Worm (Caenorhabditis elegans) whole organism, young adult: ENCODE data around the gene F53G2.12.
A peak's percentile ranks its signal among the peaks of the same experiment; 100 is the strongest.

Experiments
- B0336.3 ChIP-seq: fragments of 200-800 bp; sonication (Bioruptor generic); IDR thresholded peaks from 2 replicates; pipeline ENCODE4 v1.3.6; 2022; ENCODE audit warnings: missing genetic modification characterization, missing compliant biosample characterization
- C17E4.6 ChIP-seq: fragments of 200-800 bp; sonication (Bioruptor generic); IDR thresholded peaks from 2 replicates; pipeline ENCODE4 v1.3.6; 2022; ENCODE audit warnings: missing genetic modification reagents, missing genetic modification characterization, missing compliant biosample characterization
- F37B4.10 ChIP-seq: fragments of 200-800 bp; sonication (Bioruptor generic); IDR thresholded peaks from 2 replicates; pipeline ENCODE4 v1.3.6; 2022; ENCODE audit warnings: missing genetic modification characterization, missing compliant biosample characterization
- F52B5.7 ChIP-seq: sonication (generic microtip); optimal IDR thresholded peaks from 2 replicates; lab custom pipeline; 2016; ENCODE audit warnings: mild to moderate bottlenecking, missing genetic modification characterization, missing compliant biosample characterization
- F57A8.1 ChIP-seq: fragments of 200-800 bp; sonication (Bioruptor generic); optimal IDR thresholded peaks from 2 replicates; lab custom pipeline; 2018; ENCODE audit warnings: mild to moderate bottlenecking, missing genetic modification characterization, moderate library complexity, missing compliant biosample characterization
- Y53F4B.3 ChIP-seq: fragments of 200-800 bp; sonication (Bioruptor generic); IDR thresholded peaks from 2 replicates; pipeline ENCODE4 v1.3.6; 2022; ENCODE audit warnings: missing genetic modification reagents, missing genetic modification characterization, missing compliant biosample characterization
- ZK185.1 ChIP-seq: sonication (generic microtip); optimal IDR thresholded peaks from 2 replicates; lab custom pipeline; 2016; ENCODE audit warnings: mild to moderate bottlenecking, missing genetic modification characterization, missing compliant biosample characterization; ENCODE audit not compliant: poor library complexity, severe bottlenecking
- ama-1 ChIP-seq, 3 experiments: fragments of 150-350 bp in 1 of 3; sonication (generic microtip) in 2 of 3; optimal IDR thresholded peaks; 2 replicates each; lab custom pipeline; 2014 to 2018; ENCODE audit warnings: missing biosample characterization in 2 of 3, missing genetic modification characterization in 2 of 3, missing genetic modification reagents in 2 of 3
- attf-3 ChIP-seq: fragments of 200-800 bp; sonication (Bioruptor generic); conservative IDR thresholded peaks from 2 replicates; pipeline ENCODE4 v1.3.6; 2022; ENCODE audit warnings: missing genetic modification reagents, missing genetic modification characterization, missing compliant biosample characterization
- attf-6 ChIP-seq: fragments of 200-800 bp; sonication (Bioruptor generic); IDR thresholded peaks from 2 replicates; pipeline ENCODE4 v1.3.6; 2022; ENCODE audit warnings: missing genetic modification reagents, missing genetic modification characterization, missing compliant biosample characterization
- cebp-2 ChIP-seq: fragments of 200-800 bp; sonication (Bioruptor generic); IDR thresholded peaks from 2 replicates; pipeline ENCODE4 v1.3.6; 2022; ENCODE audit warnings: missing genetic modification characterization, missing compliant biosample characterization
- die-1 ChIP-seq: sonication (generic microtip); optimal IDR thresholded peaks from 2 replicates; lab custom pipeline; 2016; ENCODE audit warnings: missing genotype, mild to moderate bottlenecking, missing genetic modification characterization, missing compliant biosample characterization
- dpff-1 ChIP-seq: sonication (generic microtip); optimal IDR thresholded peaks from 2 replicates; lab custom pipeline; 2017; ENCODE audit warnings: mild to moderate bottlenecking, missing genetic modification characterization, missing compliant biosample characterization
- dpl-1 ChIP-seq: fragments of 150-350 bp; optimal IDR thresholded peaks from 2 replicates; lab custom pipeline; 2014; ENCODE audit warnings: missing biosample characterization, missing genetic modification reagents, missing genetic modification characterization
- egrh-3 ChIP-seq: fragments of 200-800 bp; sonication (Bioruptor generic); IDR thresholded peaks from 2 replicates; pipeline ENCODE4 v1.3.6; 2022; ENCODE audit warnings: missing genetic modification reagents, missing genetic modification characterization, missing compliant biosample characterization
- ekl-4 ChIP-seq: fragments of 200-800 bp; sonication (Bioruptor generic); IDR thresholded peaks from 2 replicates; pipeline ENCODE4 v1.3.6; 2022; ENCODE audit warnings: missing genetic modification reagents, missing genetic modification characterization, missing compliant biosample characterization
- fkh-3 ChIP-seq: sonication (generic microtip); optimal IDR thresholded peaks from 2 replicates; lab custom pipeline; 2016; ENCODE audit warnings: mild to moderate bottlenecking, missing genetic modification characterization, missing compliant biosample characterization
- hrde-1 ChIP-seq: sonication (generic microtip); optimal IDR thresholded peaks from 2 replicates; lab custom pipeline; 2016; ENCODE audit warnings: missing genetic modification characterization, mild to moderate bottlenecking, missing compliant biosample characterization, moderate library complexity, missing genotype, missing genetic modification reagents, borderline replicate concordance
- lag-1 ChIP-seq: fragments of 200-800 bp; sonication (Bioruptor generic); IDR thresholded peaks from 2 replicates; pipeline ENCODE4 v1.3.6; 2022; ENCODE audit warnings: missing genetic modification reagents, missing genetic modification characterization, missing compliant biosample characterization
- lin-26 ChIP-seq: fragments of 200-800 bp; sonication (Bioruptor generic); IDR thresholded peaks from 2 replicates; pipeline ENCODE4 v1.3.6; 2022; ENCODE audit warnings: missing genetic modification reagents, missing genetic modification characterization, missing compliant biosample characterization
- lir-1 ChIP-seq: fragments of 200-800 bp; sonication (Bioruptor generic); conservative IDR thresholded peaks from 2 replicates; pipeline ENCODE4 v1.3.6; 2022; ENCODE audit warnings: missing genetic modification reagents, missing genetic modification characterization, missing compliant biosample characterization
- nhr-80 ChIP-seq: sonication (generic microtip); optimal IDR thresholded peaks from 2 replicates; lab custom pipeline; 2016; ENCODE audit warnings: missing genetic modification characterization, missing compliant biosample characterization
- pbrm-1 ChIP-seq: fragments of 200-800 bp; sonication (Bioruptor generic); IDR thresholded peaks from 2 replicates; pipeline ENCODE4 v1.3.6; 2022; ENCODE audit warnings: missing genetic modification reagents, missing genetic modification characterization, missing compliant biosample characterization
- repo-1 ChIP-seq: sonication (generic microtip); optimal IDR thresholded peaks from 2 replicates; lab custom pipeline; 2017; ENCODE audit warnings: mild to moderate bottlenecking, missing genetic modification characterization, missing compliant biosample characterization
- rpc-1 ChIP-seq, 2 experiments: fragments of 150-350 bp in 1 of 2; sonication (generic microtip) in 1 of 2; optimal IDR thresholded peaks; 2 replicates each; lab custom pipeline; 2014 to 2018; ENCODE audit warnings: missing biosample characterization in 1 of 2, missing genetic modification characterization in 1 of 2, missing genetic modification reagents in 1 of 2, missing genotype in 1 of 2
- snpc-4 ChIP-seq, 5 experiments: fragments of 150-350 bp in 1 of 5; sonication (generic microtip) in 4 of 5; optimal IDR thresholded peaks; 2 replicates each; lab custom pipeline; 2014 to 2018; ENCODE audit warnings: missing genetic modification characterization in 5 of 5, missing biosample characterization in 3 of 5, antibody characterized with exemption in 2 of 5, mild to moderate bottlenecking in 2 of 5, missing compliant biosample characterization in 2 of 5, missing genotype in 2 of 5, moderate library complexity in 2 of 5, missing genetic modification reagents in 1 of 5
- somi-1 ChIP-seq: fragments of 200-800 bp; sonication (Bioruptor generic); optimal IDR thresholded peaks from 2 replicates; lab custom pipeline; 2018; ENCODE audit warnings: mild to moderate bottlenecking, missing genetic modification characterization, missing compliant biosample characterization
- unc-130 ChIP-seq: sonication (generic microtip); optimal IDR thresholded peaks from 2 replicates; lab custom pipeline; 2016; ENCODE audit warnings: missing genetic modification reagents, missing genetic modification characterization, missing compliant biosample characterization
- xnd-1 ChIP-seq: sonication (generic microtip); optimal IDR thresholded peaks from 2 replicates; lab custom pipeline; 2016; ENCODE audit warnings: missing genotype, missing genetic modification reagents, missing genetic modification characterization, missing compliant biosample characterization
- zfh-2 ChIP-seq: fragments of 200-800 bp; sonication (Bioruptor generic); conservative IDR thresholded peaks from 2 replicates; pipeline ENCODE4 v1.3.6; 2022; ENCODE audit warnings: missing genetic modification reagents, missing genetic modification characterization, missing compliant biosample characterization
- ztf-22 ChIP-seq: fragments of 200-800 bp; sonication (Bioruptor generic); optimal IDR thresholded peaks from 2 replicates; lab custom pipeline; 2018; ENCODE audit warnings: mild to moderate bottlenecking, missing genetic modification characterization, moderate library complexity, missing compliant biosample characterization

The F53G2.12 gene

DNA sequence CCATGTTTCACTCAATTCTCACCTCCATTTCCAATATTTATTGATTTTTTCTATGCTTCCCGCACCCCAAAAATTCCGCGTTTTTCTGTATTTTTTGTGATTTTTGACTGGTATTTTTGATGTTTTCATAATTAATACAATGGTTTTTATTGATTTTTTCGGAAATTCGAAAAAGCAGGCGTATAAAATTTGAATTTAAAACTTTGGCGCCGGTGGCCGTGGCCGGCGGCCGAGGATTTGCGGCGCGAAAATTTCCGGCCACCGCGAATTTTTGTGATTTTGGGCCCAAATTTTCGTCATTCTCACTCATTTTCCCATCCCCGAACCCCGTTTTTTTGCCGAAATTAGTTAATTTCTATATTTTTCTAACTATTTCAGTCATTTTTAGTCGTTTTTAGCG is 27.9 kb downstream of the F53G2.12 start (continued):
- TF ChIP-seq attf-3 (GFP tag; lab: Robert Waterston, UW) (peak; percentile 61; the same call in 1 of the 2 replicates), dpff-1 (tag; lab: Kevin White, UChicago) (no peak), xnd-1 (tag; lab: Kevin White, UChicago) (peak; percentile 98)

DNA sequence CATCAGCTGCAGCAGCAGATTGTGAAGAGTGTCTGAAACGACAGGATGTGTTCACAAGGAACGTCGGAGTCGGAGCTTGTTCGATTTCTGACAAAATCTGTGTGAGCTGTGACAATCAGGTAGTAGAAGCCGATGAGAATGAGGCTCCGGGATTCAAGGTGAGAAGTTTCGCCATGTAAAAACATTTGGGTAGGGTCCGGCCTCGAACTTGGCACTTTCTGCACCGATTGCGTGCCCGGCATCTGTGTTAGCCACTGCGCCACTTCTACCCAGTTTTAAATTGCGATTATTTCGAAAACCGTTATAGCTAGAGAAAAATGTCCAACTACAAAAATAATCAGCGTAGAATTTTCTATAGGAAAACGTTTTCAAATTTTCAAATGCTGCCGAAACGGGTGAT is 32.2 kb downstream of the F53G2.12 start:
- no peak for TF ChIP-seq egrh-3
- TF ChIP-seq somi-1 (GFP tag; lab: Kevin White, UChicago) = no peak
- no peak for TF ChIP-seq ekl-4 (GFP tag; lab: Robert Waterston, UW)
- TF ChIP-seq lin-26 = no peak
- TF ChIP-seq ztf-22 (GFP tag; lab: Kevin White, UChicago) = no peak
- TF ChIP-seq hrde-1 (tag; lab: Kevin White, UChicago) = no peak
- no peak for TF ChIP-seq B0336.3 (GFP tag; lab: Robert Waterston, UW)

DNA sequence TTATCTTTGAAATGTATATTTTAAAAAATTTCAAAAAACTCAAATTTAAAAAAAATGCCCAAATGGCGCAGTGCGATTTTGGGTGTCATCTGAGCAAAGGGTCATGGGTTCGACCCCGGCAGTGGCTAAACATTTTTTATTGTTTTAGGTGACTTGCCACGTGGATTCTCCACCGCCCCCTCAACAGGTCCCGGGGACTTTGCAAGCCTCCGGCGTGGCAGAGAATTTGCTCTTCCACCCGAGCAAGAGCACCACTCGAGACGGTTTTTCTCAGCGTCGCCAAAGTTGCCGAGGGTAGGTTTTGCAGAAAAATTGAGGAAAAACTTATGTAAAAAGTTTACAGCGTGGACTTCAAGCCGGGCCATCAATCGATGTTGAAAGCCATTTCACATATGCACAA is 33.7 kb downstream of the F53G2.12 start:
- TF ChIP-seq zfh-2 (GFP tag; lab: Robert Waterston, UW) (peak; percentile 55; the same call in 1 of the 2 replicates), dpff-1 (tag; lab: Kevin White, UChicago) (no peak)

DNA sequence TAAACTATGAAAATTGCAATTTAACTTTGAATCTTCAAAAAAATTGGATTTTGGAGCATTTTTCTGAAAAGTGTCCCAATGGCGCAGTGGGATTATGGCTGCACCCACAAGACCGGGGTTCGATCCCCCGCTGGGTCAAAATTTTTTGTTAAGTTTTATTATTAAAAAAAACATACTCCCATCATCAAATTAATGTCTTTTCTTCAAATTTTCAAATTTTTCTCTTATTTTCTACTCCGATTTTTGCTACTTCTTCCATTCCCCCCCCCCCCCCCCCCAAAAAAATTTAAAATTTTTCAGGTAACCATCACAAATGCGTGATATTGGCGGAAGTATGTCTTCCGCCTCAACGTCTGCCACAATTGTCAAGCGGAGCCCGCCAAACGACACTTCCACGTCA is 35.9 kb downstream of the F53G2.12 start, which contains the start of gene vab-19:
Gene vab-19 (plus strand): TSS at position 301 of the 400 bp plus-strand sequence.
- TF ChIP-seq fkh-3 (tag; lab: Kevin White, UChicago) (no peak), repo-1 (tag; lab: Kevin White, UChicago) (no peak), attf-6 (GFP tag; lab: Robert Waterston, UW) (no peak), somi-1 (GFP tag; lab: Kevin White, UChicago) (no peak), F57A8.1 (no peak), ZK185.1 (no peak), F37B4.10 (GFP tag; lab: Robert Waterston, UW) (no peak), ama-1 (optimal IDR thresholded peaks at IDR 0.05; lab: Kevin White, UChicago) (no peak), ama-1 (GFP tag; optimal IDR thresholded peaks at IDR 0.05; lab: Kevin White, UChicago) (no peak), pbrm-1 (GFP tag; lab: Robert Waterston, UW) (no peak), rpc-1 (optimal IDR thresholded peaks at IDR 0.05; lab: Kevin White, UChicago) (no peak), rpc-1 (tag; optimal IDR thresholded peaks at IDR 0.05; lab: Kevin White, UChicago) (no peak), C17E4.6 (GFP tag; lab: Robert Waterston, UW) (no peak), hrde-1 (tag; lab: Kevin White, UChicago) (no peak), die-1 (no peak), snpc-4 (GFP tag; optimal IDR thresholded peaks at IDR 0.05; lab: Kevin White, UChicago) (no peak), snpc-4 (tag; optimal IDR thresholded peaks at IDR 0.05; lab: Kevin White, UChicago) (no peak), Y53F4B.3 (GFP tag; lab: Robert Waterston, UW) (no peak), unc-130 (GFP tag; lab: Kevin White, UChicago) (no peak), lag-1 (GFP tag; lab: Robert Waterston, UW) (no peak), lir-1 (no peak), F52B5.7 (tag; lab: Kevin White, UChicago) (no peak), dpl-1 (GFP tag; lab: Kevin White, UChicago) (no peak)

DNA sequence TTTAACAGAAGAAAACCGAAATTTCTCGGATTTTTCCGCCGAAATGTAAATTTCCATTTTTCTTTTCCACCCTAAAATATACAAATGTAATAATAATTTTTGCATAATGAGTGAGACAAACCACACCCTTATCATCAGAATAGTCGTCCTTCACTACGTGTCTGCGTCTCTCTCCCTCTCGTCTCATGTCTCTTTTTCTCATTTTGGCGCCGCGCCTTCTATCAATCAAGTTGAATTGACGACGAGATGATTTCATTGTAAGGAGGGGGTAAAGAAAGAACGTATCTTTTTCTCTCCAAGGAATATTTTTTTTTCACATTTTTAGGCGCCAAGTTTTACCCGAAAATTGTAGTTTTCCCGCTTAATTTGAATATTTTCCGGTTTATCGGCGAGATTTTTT is 36.6 kb downstream of the F53G2.12 start:
- TF ChIP-seq nhr-80 (tag; lab: Kevin White, UChicago) (peak; percentile 30), cebp-2 (GFP tag; lab: Robert Waterston, UW) (no peak)
